Worm (Caenorhabditis elegans) whole organism, L4 larva: ENCODE measurements around the gene F54H12.4.

ENCODE experiments used
- D1046.2 ChIP-seq: fragments of 200-800 bp; sonication (Bioruptor generic); IDR thresholded peaks from 2 replicates; pipeline ENCODE4 v1.3.6; 2022; ENCODE audit warnings: missing genetic modification characterization, missing compliant biosample characterization
- F26F4.8 ChIP-seq: fragments of 200-800 bp; sonication (Bioruptor generic); conservative IDR thresholded peaks from 2 replicates; pipeline ENCODE4 v1.3.6; 2022; ENCODE audit warnings: missing genetic modification characterization, missing compliant biosample characterization
- F49E8.2 ChIP-seq: sonication (generic microtip); optimal IDR thresholded peaks from 2 replicates; lab custom pipeline; 2016; ENCODE audit warnings: missing compliant biosample characterization, mild to moderate bottlenecking, missing genetic modification characterization, borderline replicate concordance
- R02D3.7 ChIP-seq: fragments of 150-350 bp; sonication (generic microtip); optimal IDR thresholded peaks from 3 replicates; lab custom pipeline; 2014; ENCODE audit warnings: missing biosample characterization, missing genetic modification characterization
- T20F7.1 ChIP-seq: fragments of 200-800 bp; sonication (Bioruptor generic); optimal IDR thresholded peaks from 2 replicates; lab custom pipeline; 2018; ENCODE audit warnings: mild to moderate bottlenecking, missing genetic modification characterization, missing compliant biosample characterization
- T26A8.4 ChIP-seq: fragments of 200-800 bp; sonication (Bioruptor generic); IDR thresholded peaks from 2 replicates; pipeline ENCODE4 v1.3.6; 2022; ENCODE audit warnings: missing genetic modification characterization, missing compliant biosample characterization
- Y48G9A.11 ChIP-seq: fragments of 200-800 bp; sonication (Bioruptor generic); IDR thresholded peaks from 2 replicates; pipeline ENCODE4 v1.3.6; 2022; ENCODE audit warnings: missing genetic modification reagents, missing genetic modification characterization, missing compliant biosample characterization
- ZK337.2 ChIP-seq: fragments of 200-800 bp; sonication (Bioruptor generic); IDR thresholded peaks from 2 replicates; pipeline ENCODE4 v1.3.6; 2022; ENCODE audit warnings: missing genetic modification reagents, missing genetic modification characterization, missing compliant biosample characterization
- ama-1 ChIP-seq: fragments of 150-350 bp; optimal IDR thresholded peaks from 2 replicates; lab custom pipeline; 2014; ENCODE audit warnings: inconsistent platforms, mixed read lengths
- arid-1 ChIP-seq: fragments of 200-800 bp; sonication (Bioruptor generic); conservative IDR thresholded peaks from 2 replicates; pipeline ENCODE4 v1.3.6; 2022; ENCODE audit warnings: missing genetic modification reagents, missing genetic modification characterization, missing compliant biosample characterization
- ceh-44 ChIP-seq: fragments of 200-800 bp; sonication (Bioruptor generic); IDR thresholded peaks from 2 replicates; pipeline ENCODE4 v1.3.6; 2022; ENCODE audit warnings: missing genetic modification reagents, missing genetic modification characterization, missing compliant biosample characterization
- ceh-62 ChIP-seq: sonication (generic microtip); optimal IDR thresholded peaks from 2 replicates; lab custom pipeline; 2017; ENCODE audit warnings: missing biosample characterization, missing genetic modification characterization
- ceh-82 ChIP-seq: sonication (generic microtip); optimal IDR thresholded peaks from 2 replicates; lab custom pipeline; 2017; ENCODE audit warnings: missing biosample characterization, missing genetic modification characterization
- cey-2 ChIP-seq: sonication (generic microtip); optimal IDR thresholded peaks from 3 replicates; lab custom pipeline; 2017; ENCODE audit warnings: missing genetic modification characterization, mild to moderate bottlenecking, missing compliant biosample characterization, antibody characterized with exemption, borderline replicate concordance; ENCODE audit not compliant: insufficient read depth
- ctbp-1 ChIP-seq: fragments of 200-800 bp; sonication (Bioruptor generic); IDR thresholded peaks from 2 replicates; pipeline ENCODE4 v1.3.6; 2022; ENCODE audit warnings: missing genetic modification reagents, missing genetic modification characterization, missing compliant biosample characterization
- daf-16 ChIP-seq, 3 experiments: sonication (generic microtip); optimal IDR thresholded peaks; 2 replicates each; lab custom pipeline; 2016 to 2017; ENCODE audit warnings: missing genetic modification characterization in 3 of 3, missing genetic modification reagents in 3 of 3, mild to moderate bottlenecking in 2 of 3, missing compliant biosample characterization in 2 of 3, missing biosample characterization in 1 of 3, moderate library complexity in 1 of 3
- daf-19 ChIP-seq: fragments of 200-800 bp; sonication (Bioruptor generic); conservative IDR thresholded peaks from 2 replicates; pipeline ENCODE4 v1.3.6; 2022; ENCODE audit warnings: missing genetic modification characterization, missing compliant biosample characterization
- daf-8 ChIP-seq: fragments of 200-800 bp; sonication (Bioruptor generic); IDR thresholded peaks from 2 replicates; pipeline ENCODE4 v1.3.6; 2022; ENCODE audit warnings: missing genetic modification characterization, missing compliant biosample characterization
- dmd-6 ChIP-seq: fragments of 200-800 bp; sonication (Bioruptor generic); IDR thresholded peaks from 2 replicates; pipeline ENCODE4 v1.3.6; 2022; ENCODE audit warnings: missing genetic modification reagents, missing genetic modification characterization, missing compliant biosample characterization
- dmd-8 ChIP-seq: fragments of 200-800 bp; sonication (Bioruptor generic); IDR thresholded peaks from 2 replicates; pipeline ENCODE4 v1.3.6; 2022; ENCODE audit warnings: missing genetic modification characterization, missing compliant biosample characterization
- duxl-1 ChIP-seq: sonication (generic microtip); optimal IDR thresholded peaks from 2 replicates; lab custom pipeline; 2016; ENCODE audit warnings: mild to moderate bottlenecking, missing genetic modification characterization, moderate library complexity, missing compliant biosample characterization; ENCODE audit not compliant: poor library complexity
- dve-1 ChIP-seq: sonication (generic microtip); optimal IDR thresholded peaks from 2 replicates; lab custom pipeline; 2017; ENCODE audit warnings: antibody characterized with exemption, mild to moderate bottlenecking, missing genetic modification characterization, missing compliant biosample characterization; ENCODE audit not compliant: insufficient read depth
- egl-27 ChIP-seq: sonication (generic microtip); optimal IDR thresholded peaks from 3 replicates; lab custom pipeline; 2017; ENCODE audit warnings: missing biosample characterization, missing genetic modification reagents, missing genetic modification characterization
- fkh-10 ChIP-seq: fragments of 150-350 bp; optimal IDR thresholded peaks from 2 replicates; lab custom pipeline; 2014; ENCODE audit warnings: missing biosample characterization, missing genetic modification reagents, missing genetic modification characterization
- gei-8 ChIP-seq: fragments of 200-800 bp; sonication (Bioruptor generic); optimal IDR thresholded peaks from 2 replicates; lab custom pipeline; 2018; ENCODE audit warnings: mild to moderate bottlenecking, missing genetic modification characterization, missing compliant biosample characterization
- hlh-11 ChIP-seq: fragments of 200-800 bp; sonication (Bioruptor generic); optimal IDR thresholded peaks from 2 replicates; lab custom pipeline; 2018; ENCODE audit warnings: mild to moderate bottlenecking, missing genetic modification characterization, missing compliant biosample characterization
- hlh-30 ChIP-seq: sonication (generic microtip); optimal IDR thresholded peaks from 2 replicates; lab custom pipeline; 2017; ENCODE audit warnings: antibody characterized with exemption, mild to moderate bottlenecking, missing genetic modification characterization, missing compliant biosample characterization; ENCODE audit not compliant: insufficient read depth
- lin-13 ChIP-seq: fragments of 150-350 bp; optimal IDR thresholded peaks from 2 replicates; lab custom pipeline; 2014; ENCODE audit warnings: missing biosample characterization, missing genetic modification reagents, missing genetic modification characterization
- lin-29 ChIP-seq: fragments of 200-800 bp; sonication (Bioruptor generic); IDR thresholded peaks from 2 replicates; pipeline ENCODE4 v1.3.6; 2022; ENCODE audit warnings: missing genetic modification reagents, missing genetic modification characterization, missing compliant biosample characterization
- lin-38 ChIP-seq: fragments of 200-800 bp; sonication (Bioruptor generic); IDR thresholded peaks from 2 replicates; pipeline ENCODE4 v1.3.6; 2022; ENCODE audit warnings: missing genetic modification reagents, missing genetic modification characterization, missing compliant biosample characterization
- madf-5 ChIP-seq, 2 experiments: fragments of 200-800 bp; sonication (Bioruptor generic); IDR thresholded peaks; 2 replicates each; pipeline ENCODE4 v1.3.6; 2022; ENCODE audit warnings: missing compliant biosample characterization in 2 of 2, missing genetic modification characterization in 2 of 2
- mdt-29 ChIP-seq: fragments of 200-800 bp; sonication (Bioruptor generic); IDR thresholded peaks from 2 replicates; pipeline ENCODE4 v1.3.6; 2022; ENCODE audit warnings: missing genetic modification reagents, missing genetic modification characterization, missing compliant biosample characterization
- mep-1 ChIP-seq: fragments of 150-350 bp; sonication (generic microtip); optimal IDR thresholded peaks from 3 replicates; lab custom pipeline; 2014; ENCODE audit warnings: missing biosample characterization, missing genetic modification characterization
- nhr-11 ChIP-seq: fragments of 150-350 bp; optimal IDR thresholded peaks from 2 replicates; lab custom pipeline; 2014; ENCODE audit warnings: missing biosample characterization, missing genetic modification characterization
- nhr-28 ChIP-seq: fragments of 150-350 bp; optimal IDR thresholded peaks from 2 replicates; lab custom pipeline; 2014; ENCODE audit warnings: missing biosample characterization, missing genetic modification characterization
- nhr-48 ChIP-seq: sonication (generic microtip); optimal IDR thresholded peaks from 2 replicates; lab custom pipeline; 2016; ENCODE audit warnings: mild to moderate bottlenecking, missing genetic modification characterization, missing compliant biosample characterization
- nhr-76 ChIP-seq: fragments of 150-350 bp; optimal IDR thresholded peaks from 2 replicates; lab custom pipeline; 2014; ENCODE audit warnings: missing biosample characterization, missing genetic modification characterization
- pqm-1 ChIP-seq: sonication (generic microtip); optimal IDR thresholded peaks from 2 replicates; lab custom pipeline; 2017; ENCODE audit warnings: missing biosample characterization, missing genetic modification characterization
- saeg-2 ChIP-seq: fragments of 200-800 bp; sonication (Bioruptor generic); IDR thresholded peaks from 2 replicates; pipeline ENCODE4 v1.3.6; 2022; ENCODE audit warnings: missing genetic modification reagents, missing genetic modification characterization, missing compliant biosample characterization
- set-16 ChIP-seq: fragments of 200-800 bp; sonication (Bioruptor generic); IDR thresholded peaks from 2 replicates; pipeline ENCODE4 v1.3.6; 2022; ENCODE audit warnings: missing genetic modification reagents, missing genetic modification characterization, missing compliant biosample characterization
- skn-1 ChIP-seq: fragments of 150-350 bp; optimal IDR thresholded peaks from 2 replicates; lab custom pipeline; 2014; ENCODE audit warnings: missing biosample characterization, missing genetic modification characterization
- tag-97 ChIP-seq: fragments of 200-800 bp; sonication (Bioruptor generic); IDR thresholded peaks from 2 replicates; pipeline ENCODE4 v1.3.6; 2022; ENCODE audit warnings: missing genetic modification characterization, missing compliant biosample characterization
- unc-130 ChIP-seq: sonication (generic microtip); optimal IDR thresholded peaks from 2 replicates; lab custom pipeline; 2016; ENCODE audit warnings: missing genetic modification reagents, missing genetic modification characterization, missing compliant biosample characterization
- unc-39 ChIP-seq: sonication (generic microtip); optimal IDR thresholded peaks from 2 replicates; lab custom pipeline; 2017; ENCODE audit warnings: missing biosample characterization, missing genetic modification characterization
- vab-7 ChIP-seq: fragments of 200-800 bp; sonication (Bioruptor generic); IDR thresholded peaks from 2 replicates; pipeline ENCODE4 v1.3.6; 2022; ENCODE audit warnings: missing genetic modification reagents, missing genetic modification characterization, missing compliant biosample characterization
- zag-1 ChIP-seq: fragments of 150-350 bp; optimal IDR thresholded peaks from 2 replicates; lab custom pipeline; 2014; ENCODE audit warnings: missing biosample characterization, missing genetic modification characterization
- zfp-2 ChIP-seq: sonication (generic microtip); optimal IDR thresholded peaks from 2 replicates; lab custom pipeline; 2016; ENCODE audit warnings: mild to moderate bottlenecking, missing genetic modification characterization, missing compliant biosample characterization
- zip-11 ChIP-seq: fragments of 200-800 bp; sonication (Bioruptor generic); IDR thresholded peaks from 2 replicates; pipeline ENCODE4 v1.3.6; 2022; ENCODE audit warnings: missing genetic modification characterization, missing compliant biosample characterization
- zip-2 ChIP-seq: fragments of 150-350 bp; optimal IDR thresholded peaks from 2 replicates; lab custom pipeline; 2014; ENCODE audit warnings: missing biosample characterization, missing genetic modification characterization

Gene F54H12.4

DNA sequence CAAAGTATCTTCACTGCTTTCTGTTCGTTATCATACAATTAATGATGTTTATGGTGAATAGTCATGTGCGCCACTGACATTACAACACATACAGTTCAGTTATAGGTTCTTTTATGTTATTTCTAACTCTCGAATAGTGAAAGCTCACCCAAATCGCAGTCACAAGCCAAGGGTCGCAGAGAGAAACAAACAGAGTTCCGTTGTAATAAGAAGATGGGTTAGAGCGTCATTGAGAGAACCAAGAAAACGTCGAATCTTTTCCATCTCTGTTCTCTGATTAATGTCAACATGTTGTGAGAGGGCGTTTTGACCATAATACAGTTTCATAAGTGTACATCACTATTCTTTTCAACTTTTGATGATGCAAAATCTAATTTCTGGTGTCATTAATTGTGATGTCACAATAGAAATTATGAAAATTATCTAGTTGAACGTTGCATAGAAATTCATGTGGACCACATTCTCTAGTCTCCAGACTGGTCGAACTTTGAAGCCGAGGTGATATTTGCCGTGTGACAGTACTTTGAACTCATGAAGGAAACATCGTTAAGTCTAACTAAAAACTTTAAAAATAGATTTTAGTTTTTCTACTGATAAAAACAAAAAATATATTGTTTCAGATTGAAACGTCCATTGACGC, 11.5 kb upstream of the F54H12.4 start (continued):
- TF ChIP-seq ceh-82 (tag; lab: Kevin White, UChicago) (no peak), R02D3.7 (tag; lab: Kevin White, UChicago) (no peak), T26A8.4 (GFP tag; lab: Robert Waterston, UW) (no peak; the same call in 1 of the 2 replicates), nhr-76 (tag; lab: Kevin White, UChicago) (no peak), mdt-29 (GFP tag; lab: Robert Waterston, UW) (no peak), hlh-11 (tag; lab: Kevin White, UChicago) (peak; percentile 42), zag-1 (tag; lab: Kevin White, UChicago) (no peak), lin-13 (GFP tag; lab: Kevin White, UChicago) (peak; percentile 12), F26F4.8 (GFP tag; lab: Robert Waterston, UW) (no peak), F49E8.2 (tag; lab: Kevin White, UChicago) (no peak), dve-1 (tag; lab: Kevin White, UChicago) (peak; percentile 71), ama-1 (lab: Kevin White, UChicago) (peak; percentile 70), lin-38 (GFP tag; lab: Robert Waterston, UW) (0 out of 2 replicates have a peak, but pooled peaks have one; percentile 11), gei-8 (no peak), dmd-6 (peak; percentile 32; the same call in 1 of the 2 replicates), daf-19 (GFP tag; lab: Robert Waterston, UW) (no peak), nhr-48 (tag; lab: Kevin White, UChicago) (no peak), daf-8 (no peak), Y48G9A.11 (GFP tag; lab: Robert Waterston, UW) (no peak), ceh-62 (tag; lab: Kevin White, UChicago) (no peak), dmd-8 (GFP tag; lab: Robert Waterston, UW) (no peak), unc-130 (GFP tag; lab: Kevin White, UChicago) (no peak), ZK337.2 (GFP tag; lab: Robert Waterston, UW) (no peak), saeg-2 (GFP tag; lab: Robert Waterston, UW) (no peak), lin-29 (GFP tag; lab: Robert Waterston, UW) (no peak), zip-2 (tag; lab: Kevin White, UChicago) (peak; percentile 2), unc-39 (tag; lab: Kevin White, UChicago) (no peak), zfp-2 (tag; lab: Kevin White, UChicago) (no peak), nhr-11 (tag; lab: Kevin White, UChicago) (peak; percentile 45), hlh-30 (tag; lab: Kevin White, UChicago) (peak; percentile 68), ctbp-1 (0 out of 2 replicates have a peak, but pooled peaks have one; percentile 7), ceh-44 (GFP tag; lab: Robert Waterston, UW) (no peak), arid-1 (GFP tag; lab: Robert Waterston, UW) (0 out of 2 replicates have a peak, but pooled peaks have one; percentile 10), cey-2 (tag; lab: Kevin White, UChicago) (no peak), set-16 (GFP tag; lab: Robert Waterston, UW) (no peak), pqm-1 (tag; lab: Kevin White, UChicago) (peak; percentile 6), nhr-28 (tag; lab: Kevin White, UChicago) (peak; percentile 48), tag-97 (GFP tag; lab: Robert Waterston, UW) (no peak), madf-5 (GFP tag; IDR thresholded peaks at IDR 0.05; lab: Robert Waterston, UW) (0 out of 4 replicates have a peak, but pooled peaks of 1 of the 2 experiments have one; percentile 38), T20F7.1 (GFP tag; lab: Kevin White, UChicago) (peak; percentile 17), duxl-1 (tag; lab: Kevin White, UChicago) (no peak), mep-1 (peak; percentile 65), fkh-10 (GFP tag; lab: Kevin White, UChicago) (no peak), D1046.2 (GFP tag; lab: Robert Waterston, UW) (no peak), egl-27 (tag; lab: Kevin White, UChicago) (no peak), vab-7 (GFP tag; lab: Robert Waterston, UW) (no peak), skn-1 (tag; lab: Kevin White, UChicago) (no peak), daf-16 (GFP tag; optimal IDR thresholded peaks at IDR 0.05; lab: Kevin White, UChicago) (no peak), daf-16 (tag; optimal IDR thresholded peaks at IDR 0.05; lab: Kevin White, UChicago) (peak; percentile 53), zip-11 (no peak)
